Fruit fly (Drosophila melanogaster) whole organism: Measurements from ENCODE around the gene CG32713.

Experiments
- CG8478 ChIP-seq: fragments of >200 bp; optimal IDR thresholded peaks from 2 replicates; lab custom pipeline; 2018; ENCODE audit warnings: inconsistent platforms
- Dll ChIP-seq: fragments of >200 bp; optimal IDR thresholded peaks from 2 replicates; lab custom pipeline; 2017
- EcR ChIP-seq, 2 experiments: fragments of >200 bp; optimal IDR thresholded peaks; 2 replicates each; lab custom pipeline; 2017; ENCODE audit warnings: missing biosample characterization in 2 of 2, missing genetic modification characterization in 2 of 2, missing genetic modification reagents in 2 of 2
- pan ChIP-seq: fragments of >200 bp; optimal IDR thresholded peaks from 2 replicates; lab custom pipeline; 2017
- psq ChIP-seq: fragments of >200 bp; optimal IDR thresholded peaks from 2 replicates; lab custom pipeline; 2017
- usp ChIP-seq: fragments of >200 bp; optimal IDR thresholded peaks from 2 replicates; lab custom pipeline; 2017; ENCODE audit warnings: missing biosample characterization, missing genetic modification characterization, mixed read lengths

- no peak for TF ChIP-seq psq (lab: Kevin White, UChicago)
- no peak for TF ChIP-seq Dll
- TF ChIP-seq EcR (GFP tag; optimal IDR thresholded peaks at IDR 0.05; lab: Kevin White, UChicago) = no peak
- TF ChIP-seq pan (lab: Kevin White, UChicago) = no peak
- no peak for TF ChIP-seq CG8478
- TF ChIP-seq usp (GFP tag; lab: Kevin White, UChicago) = no peak
Observed at dm6 chrX:8464378-8465036, 7.1 kb upstream of the CG32713 start, which contains the start of gene Sptr.
